Worm (Caenorhabditis elegans) whole organism, mixed stage, embryonic: ENCODE measurements around the gene nhr-100.

Source experiments
- elt-3 ChIP-seq: fragments of 150-350 bp; optimal IDR thresholded peaks from 2 replicates; lab custom pipeline; 2014; ENCODE audit warnings: missing biosample characterization, missing genetic modification characterization
- ham-2 ChIP-seq: fragments of 200-800 bp; sonication (Bioruptor generic); optimal IDR thresholded peaks from 2 replicates; lab custom pipeline; 2018; ENCODE audit warnings: mild to moderate bottlenecking, missing genetic modification characterization, missing compliant biosample characterization
- mep-1 ChIP-seq: fragments of 150-350 bp; optimal IDR thresholded peaks from 2 replicates; lab custom pipeline; 2017; ENCODE audit warnings: missing biosample characterization, missing genetic modification reagents, missing genetic modification characterization, inconsistent platforms
- sem-2 ChIP-seq: fragments of 200-800 bp; sonication (Bioruptor generic); optimal IDR thresholded peaks from 2 replicates; lab custom pipeline; 2018; ENCODE audit warnings: mild to moderate bottlenecking, missing genetic modification characterization, missing compliant biosample characterization

- TF ChIP-seq elt-3 (tag; lab: Kevin White, UChicago): no peak
- no peak for TF ChIP-seq sem-2 (GFP tag; lab: Kevin White, UChicago)
- no peak for TF ChIP-seq ham-2 (GFP tag; lab: Kevin White, UChicago)
- no peak for TF ChIP-seq mep-1 (tag; lab: Kevin White, UChicago)
Measured at ce11 chrIV:9690644-9691043, 37.8 kb upstream of the nhr-100 start, which contains the start of gene sdz-36.
